Worm (Caenorhabditis elegans) whole organism, L2 larva: ENCODE measurements around the gene F41E6.15.
A peak's percentile ranks its signal among the peaks of the same experiment; 100 is the strongest.

Source experiments
- C34F6.9 ChIP-seq: fragments of 150-350 bp; optimal IDR thresholded peaks from 2 replicates; lab custom pipeline; 2014; ENCODE audit warnings: missing biosample characterization, missing genetic modification characterization
- F13H6.1 ChIP-seq: sonication (generic microtip); optimal IDR thresholded peaks from 2 replicates; lab custom pipeline; 2016; ENCODE audit warnings: missing genetic modification characterization, missing compliant biosample characterization
- R02D3.7 ChIP-seq: fragments of 150-350 bp; optimal IDR thresholded peaks from 2 replicates; lab custom pipeline; 2014; ENCODE audit warnings: missing biosample characterization, missing genetic modification characterization
- ZK546.5 ChIP-seq: sonication (generic microtip); optimal IDR thresholded peaks from 2 replicates; lab custom pipeline; 2017; ENCODE audit warnings: missing biosample characterization, missing genetic modification characterization
- aly-2 ChIP-seq: fragments of 150-350 bp; optimal IDR thresholded peaks from 2 replicates; lab custom pipeline; 2014; ENCODE audit warnings: missing biosample characterization, missing genetic modification characterization
- ama-1 ChIP-seq: fragments of 150-350 bp; optimal IDR thresholded peaks from 2 replicates; lab custom pipeline; 2018; ENCODE audit warnings: inconsistent platforms
- blmp-1 ChIP-seq: sonication (generic microtip); optimal IDR thresholded peaks from 2 replicates; lab custom pipeline; 2017; ENCODE audit warnings: missing genetic modification characterization, mild to moderate bottlenecking, missing compliant biosample characterization, antibody characterized with exemption, moderate library complexity; ENCODE audit not compliant: insufficient read depth
- ceh-82 ChIP-seq: fragments of 150-350 bp; optimal IDR thresholded peaks from 2 replicates; lab custom pipeline; 2014; ENCODE audit warnings: missing biosample characterization, missing genetic modification characterization
- crh-2 ChIP-seq: sonication (generic microtip); optimal IDR thresholded peaks from 2 replicates; lab custom pipeline; 2017; ENCODE audit warnings: missing biosample characterization, missing genetic modification characterization
- dmd-4 ChIP-seq: sonication (generic microtip); optimal IDR thresholded peaks from 2 replicates; lab custom pipeline; 2017; ENCODE audit warnings: missing biosample characterization, missing genetic modification characterization
- egl-27 ChIP-seq: sonication (generic microtip); optimal IDR thresholded peaks from 3 replicates; lab custom pipeline; 2017; ENCODE audit warnings: missing biosample characterization, missing genetic modification reagents, missing genetic modification characterization
- elt-3 ChIP-seq: sonication (generic microtip); optimal IDR thresholded peaks from 2 replicates; lab custom pipeline; 2017; ENCODE audit warnings: missing biosample characterization, missing genetic modification characterization
- fos-1 ChIP-seq: fragments of 150-350 bp; optimal IDR thresholded peaks from 2 replicates; lab custom pipeline; 2014; ENCODE audit warnings: missing biosample characterization, missing genetic modification characterization
- gmeb-1 ChIP-seq: fragments of 150-350 bp; optimal IDR thresholded peaks from 2 replicates; lab custom pipeline; 2014; ENCODE audit warnings: missing biosample characterization, missing genetic modification characterization
- lin-11 ChIP-seq: fragments of 150-350 bp; sonication (generic microtip); optimal IDR thresholded peaks from 2 replicates; lab custom pipeline; 2014; ENCODE audit warnings: missing biosample characterization, missing genetic modification characterization, inconsistent platforms, mixed read lengths
- lin-13 ChIP-seq: fragments of 150-350 bp; optimal IDR thresholded peaks from 2 replicates; lab custom pipeline; 2014; ENCODE audit warnings: missing biosample characterization, missing genetic modification reagents, missing genetic modification characterization
- lin-39 ChIP-seq: fragments of 150-350 bp; optimal IDR thresholded peaks from 2 replicates; lab custom pipeline; 2014; ENCODE audit warnings: missing biosample characterization, missing genetic modification reagents, missing genetic modification characterization
- lsy-2 ChIP-seq, 2 experiments: fragments of 150-350 bp in 1 of 2; sonication (generic microtip) in 1 of 2; optimal IDR thresholded peaks; 2 replicates each; lab custom pipeline; 2014 to 2017; ENCODE audit warnings: missing biosample characterization in 2 of 2, missing genetic modification characterization in 2 of 2
- mab-5 ChIP-seq: fragments of 150-350 bp; optimal IDR thresholded peaks from 2 replicates; lab custom pipeline; 2014; ENCODE audit warnings: missing biosample characterization, missing genetic modification characterization
- nhr-10 ChIP-seq: sonication (generic microtip); optimal IDR thresholded peaks from 2 replicates; lab custom pipeline; 2017; ENCODE audit warnings: missing biosample characterization, missing genetic modification characterization
- nhr-11 ChIP-seq: fragments of 150-350 bp; optimal IDR thresholded peaks from 2 replicates; lab custom pipeline; 2014; ENCODE audit warnings: missing biosample characterization, missing genetic modification characterization
- nhr-129 ChIP-seq: fragments of 150-350 bp; optimal IDR thresholded peaks from 2 replicates; lab custom pipeline; 2014; ENCODE audit warnings: missing biosample characterization, missing genetic modification characterization
- nhr-21 ChIP-seq: fragments of 150-350 bp; optimal IDR thresholded peaks from 2 replicates; lab custom pipeline; 2014; ENCODE audit warnings: missing biosample characterization, missing genetic modification characterization
- nhr-237 ChIP-seq: fragments of 150-350 bp; optimal IDR thresholded peaks from 2 replicates; lab custom pipeline; 2014; ENCODE audit warnings: missing biosample characterization, missing genetic modification characterization
- nhr-6 ChIP-seq: fragments of 150-350 bp; optimal IDR thresholded peaks from 2 replicates; lab custom pipeline; 2014; ENCODE audit warnings: missing biosample characterization, missing genetic modification characterization
- peb-1 ChIP-seq: fragments of 150-350 bp; optimal IDR thresholded peaks from 2 replicates; lab custom pipeline; 2014; ENCODE audit warnings: missing biosample characterization, missing genetic modification characterization
- sem-4 ChIP-seq: fragments of 150-350 bp; optimal IDR thresholded peaks from 2 replicates; lab custom pipeline; 2014; ENCODE audit warnings: missing biosample characterization, missing genetic modification reagents, missing genetic modification characterization
- skn-1 ChIP-seq: sonication (generic microtip); optimal IDR thresholded peaks from 2 replicates; lab custom pipeline; 2017; ENCODE audit warnings: missing biosample characterization, missing genetic modification characterization
- sma-3 ChIP-seq: sonication (generic microtip); optimal IDR thresholded peaks from 2 replicates; lab custom pipeline; 2016; ENCODE audit warnings: missing genetic modification reagents, missing genetic modification characterization, missing compliant biosample characterization
- sma-9 ChIP-seq, 2 experiments: fragments of 150-350 bp in 1 of 2; sonication (generic microtip) in 1 of 2; optimal IDR thresholded peaks; 2 replicates each; lab custom pipeline; 2014 to 2016; ENCODE audit warnings: missing genetic modification characterization in 2 of 2, mild to moderate bottlenecking in 1 of 2, missing biosample characterization in 1 of 2, missing compliant biosample characterization in 1 of 2, missing genetic modification reagents in 1 of 2, moderate library complexity in 1 of 2
- snpc-4 ChIP-seq: fragments of 150-350 bp; optimal IDR thresholded peaks from 2 replicates; lab custom pipeline; 2014; ENCODE audit warnings: missing biosample characterization, missing genetic modification characterization
- unc-39 ChIP-seq: fragments of 150-350 bp; optimal IDR thresholded peaks from 2 replicates; lab custom pipeline; 2014; ENCODE audit warnings: missing biosample characterization, missing genetic modification characterization
- unc-55 ChIP-seq: fragments of 150-350 bp; sonication (generic microtip); optimal IDR thresholded peaks from 3 replicates; lab custom pipeline; 2014; ENCODE audit warnings: missing biosample characterization, missing genetic modification reagents, missing genetic modification characterization
- unc-62 ChIP-seq: fragments of 150-350 bp; optimal IDR thresholded peaks from 2 replicates; lab custom pipeline; 2014; ENCODE audit warnings: missing biosample characterization, missing genetic modification reagents, missing genetic modification characterization
- zag-1 ChIP-seq: fragments of 150-350 bp; optimal IDR thresholded peaks from 2 replicates; lab custom pipeline; 2014; ENCODE audit warnings: missing biosample characterization, missing genetic modification characterization
- ztf-11 ChIP-seq: sonication (generic microtip); optimal IDR thresholded peaks from 2 replicates; lab custom pipeline; 2017; ENCODE audit warnings: missing biosample characterization, missing genetic modification characterization

The F41E6.15 gene

DNA sequence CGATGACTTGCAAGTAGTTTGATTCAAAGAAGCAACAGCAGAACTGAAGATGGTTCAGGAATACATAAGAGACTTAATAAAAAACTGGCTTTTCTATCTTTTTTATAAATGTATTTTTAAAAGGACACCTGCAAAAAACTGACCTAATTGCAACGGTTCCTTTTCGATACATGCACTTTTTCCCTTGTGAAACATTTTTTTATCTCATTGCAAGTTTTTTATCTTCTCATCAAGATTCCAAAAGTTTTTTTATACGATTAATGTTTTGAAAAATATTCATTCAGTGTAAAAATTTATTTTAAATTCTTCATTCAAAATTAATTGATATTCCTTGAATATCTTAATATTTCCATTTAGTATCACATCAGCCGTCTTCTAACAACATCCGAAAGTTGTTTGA, 33.0 kb upstream of the F41E6.15 start, which contains the start of gene oac-29:
Gene oac-29 (minus strand): TSS at position 101 of the 400 bp plus-strand sequence.
- TF ChIP-seq crh-2 (tag; lab: Kevin White, UChicago), result no peak
- no peak for TF ChIP-seq skn-1 (tag; lab: Kevin White, UChicago)
- no peak for TF ChIP-seq ztf-11 (tag; lab: Kevin White, UChicago)
- no peak for TF ChIP-seq fos-1 (tag; lab: Kevin White, UChicago)
- no peak for TF ChIP-seq R02D3.7
- no peak for TF ChIP-seq aly-2 (tag; lab: Kevin White, UChicago)
- no peak for TF ChIP-seq lin-11
- no peak for TF ChIP-seq elt-3 (tag; lab: Kevin White, UChicago)
- TF ChIP-seq lin-13, result no peak
- TF ChIP-seq ZK546.5 (tag; lab: Kevin White, UChicago), result no peak
- TF ChIP-seq dmd-4, result no peak
- no peak for TF ChIP-seq nhr-21 (tag; lab: Kevin White, UChicago)
- TF ChIP-seq mab-5 (tag; lab: Kevin White, UChicago), result no peak

- no peak for TF ChIP-seq unc-55
- TF ChIP-seq ama-1 (lab: Kevin White, UChicago), result no peak
- no peak for TF ChIP-seq mab-5 (tag; lab: Kevin White, UChicago)
- no peak for TF ChIP-seq nhr-237 (tag; lab: Kevin White, UChicago)
- no peak for TF ChIP-seq elt-3 (tag; lab: Kevin White, UChicago)
- TF ChIP-seq unc-62 (GFP tag; lab: Kevin White, UChicago), result no peak
- no peak for TF ChIP-seq unc-39 (tag; lab: Kevin White, UChicago)
- TF ChIP-seq, all 48 proteins: peak for 0
Measured at ce11 chrV:8632788-8633187, 30.2 kb upstream of the F41E6.15 start.

- peak; percentile 6 for TF ChIP-seq ama-1 (lab: Kevin White, UChicago)
- peak; percentile 56 for TF ChIP-seq sem-4
- peak; percentile 81 for TF ChIP-seq lin-11
- TF ChIP-seq blmp-1 (tag; lab: Kevin White, UChicago), result peak; percentile 64
- no peak for TF ChIP-seq nhr-6
- peak; percentile 73 for TF ChIP-seq C34F6.9 (tag; lab: Kevin White, UChicago)
- TF ChIP-seq lin-13, result peak; percentile 63
- no peak for TF ChIP-seq nhr-10 (tag; lab: Kevin White, UChicago)
- peak; percentile 64 for TF ChIP-seq fos-1 (tag; lab: Kevin White, UChicago)
- TF ChIP-seq F13H6.1 (tag; lab: Kevin White, UChicago), result peak; percentile 70
- peak; percentile 71 for TF ChIP-seq sma-3
- peak; percentile 56 for TF ChIP-seq sma-9 (GFP tag; optimal IDR thresholded peaks at IDR 0.05; lab: Kevin White, UChicago)
- TF ChIP-seq sma-9 (tag; optimal IDR thresholded peaks at IDR 0.05; lab: Kevin White, UChicago), result no peak
- peak; percentile 77 for TF ChIP-seq unc-55
- no peak for TF ChIP-seq ztf-11 (tag; lab: Kevin White, UChicago)
- no peak for TF ChIP-seq nhr-11
- peak in 1 of 2 experiments; percentile 76 for TF ChIP-seq lsy-2 (tag; optimal IDR thresholded peaks at IDR 0.05; lab: Kevin White, UChicago)
- TF ChIP-seq ceh-82, result no peak
- peak; percentile 2 for TF ChIP-seq egl-27
- TF ChIP-seq crh-2 (tag; lab: Kevin White, UChicago), result peak; percentile 67
- peak; percentile 73 for TF ChIP-seq gmeb-1 (tag; lab: Kevin White, UChicago)
- peak; percentile 9 for TF ChIP-seq unc-62 (GFP tag; lab: Kevin White, UChicago)
- peak; percentile 84 for TF ChIP-seq nhr-129 (tag; lab: Kevin White, UChicago)
- peak; percentile 45 for TF ChIP-seq mab-5 (tag; lab: Kevin White, UChicago)
- peak; percentile 22 for TF ChIP-seq snpc-4
Measured at ce11 chrV:8631277-8631765, 28.8 kb upstream of the F41E6.15 start, which contains the start of gene atg-18. atg-18 (minus strand) TSS chrV:8631327.

DNA sequence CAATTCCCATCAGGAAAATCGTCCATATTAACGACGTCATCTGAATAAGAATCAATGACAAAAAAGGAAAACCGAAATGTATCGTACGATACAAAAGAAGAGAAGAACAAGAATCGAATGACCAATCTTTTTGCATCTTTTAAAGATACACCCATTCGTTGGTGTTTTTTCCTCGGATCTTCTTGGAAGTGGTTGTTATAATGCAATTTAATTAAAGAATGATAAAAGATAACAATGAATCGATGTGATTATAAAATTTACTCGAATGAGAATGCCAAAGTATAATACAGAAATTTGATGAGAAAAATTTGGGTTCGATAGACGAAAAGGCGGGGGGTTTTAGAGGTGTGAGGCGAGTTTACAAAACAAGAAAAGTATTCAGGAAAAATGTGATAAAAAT, 26.5 kb upstream of the F41E6.15 start, which contains the start of gene F41E6.12:
Gene F41E6.12 (minus strand): TSS at position 101 of the 400 bp plus-strand sequence.
- TF ChIP-seq R02D3.7 (no peak), nhr-237 (tag; lab: Kevin White, UChicago) (no peak), egl-27 (no peak), ztf-11 (tag; lab: Kevin White, UChicago) (no peak), peb-1 (tag; lab: Kevin White, UChicago) (no peak), zag-1 (tag; lab: Kevin White, UChicago) (no peak), nhr-6 (no peak), nhr-10 (tag; lab: Kevin White, UChicago) (no peak), lin-39 (tag; lab: Kevin White, UChicago) (no peak), blmp-1 (tag; lab: Kevin White, UChicago) (no peak), sem-4 (no peak), gmeb-1 (tag; lab: Kevin White, UChicago) (no peak), dmd-4 (no peak), ama-1 (lab: Kevin White, UChicago) (no peak), lin-13 (no peak), unc-62 (GFP tag; lab: Kevin White, UChicago) (no peak), nhr-129 (tag; lab: Kevin White, UChicago) (no peak)
